Worm (Caenorhabditis elegans) whole organism, L2 larva: ENCODE measurements around the gene R08A2.9.

Experiments
- C34F6.9 ChIP-seq: fragments of 150-350 bp; optimal IDR thresholded peaks from 2 replicates; lab custom pipeline; 2014; ENCODE audit warnings: missing biosample characterization, missing genetic modification characterization
- F13H6.1 ChIP-seq: sonication (generic microtip); optimal IDR thresholded peaks from 2 replicates; lab custom pipeline; 2016; ENCODE audit warnings: missing genetic modification characterization, missing compliant biosample characterization
- R02D3.7 ChIP-seq: fragments of 150-350 bp; optimal IDR thresholded peaks from 2 replicates; lab custom pipeline; 2014; ENCODE audit warnings: missing biosample characterization, missing genetic modification characterization
- ZK546.5 ChIP-seq: sonication (generic microtip); optimal IDR thresholded peaks from 2 replicates; lab custom pipeline; 2017; ENCODE audit warnings: missing biosample characterization, missing genetic modification characterization
- alr-1 ChIP-seq: fragments of 150-350 bp; optimal IDR thresholded peaks from 2 replicates; lab custom pipeline; 2014; ENCODE audit warnings: missing biosample characterization, missing genetic modification characterization
- aly-2 ChIP-seq: fragments of 150-350 bp; optimal IDR thresholded peaks from 2 replicates; lab custom pipeline; 2014; ENCODE audit warnings: missing biosample characterization, missing genetic modification characterization
- ama-1 ChIP-seq: fragments of 150-350 bp; optimal IDR thresholded peaks from 2 replicates; lab custom pipeline; 2018; ENCODE audit warnings: inconsistent platforms
- blmp-1 ChIP-seq: sonication (generic microtip); optimal IDR thresholded peaks from 2 replicates; lab custom pipeline; 2017; ENCODE audit warnings: missing genetic modification characterization, mild to moderate bottlenecking, missing compliant biosample characterization, antibody characterized with exemption, moderate library complexity; ENCODE audit not compliant: insufficient read depth
- ceh-82 ChIP-seq: fragments of 150-350 bp; optimal IDR thresholded peaks from 2 replicates; lab custom pipeline; 2014; ENCODE audit warnings: missing biosample characterization, missing genetic modification characterization
- crh-2 ChIP-seq: sonication (generic microtip); optimal IDR thresholded peaks from 2 replicates; lab custom pipeline; 2017; ENCODE audit warnings: missing biosample characterization, missing genetic modification characterization
- dmd-4 ChIP-seq: sonication (generic microtip); optimal IDR thresholded peaks from 2 replicates; lab custom pipeline; 2017; ENCODE audit warnings: missing biosample characterization, missing genetic modification characterization
- egl-27 ChIP-seq: sonication (generic microtip); optimal IDR thresholded peaks from 3 replicates; lab custom pipeline; 2017; ENCODE audit warnings: missing biosample characterization, missing genetic modification reagents, missing genetic modification characterization
- elt-1 ChIP-seq: fragments of 150-350 bp; optimal IDR thresholded peaks from 2 replicates; lab custom pipeline; 2014; ENCODE audit warnings: missing biosample characterization, missing genetic modification characterization
- elt-3 ChIP-seq: sonication (generic microtip); optimal IDR thresholded peaks from 2 replicates; lab custom pipeline; 2017; ENCODE audit warnings: missing biosample characterization, missing genetic modification characterization
- gmeb-1 ChIP-seq: fragments of 150-350 bp; optimal IDR thresholded peaks from 2 replicates; lab custom pipeline; 2014; ENCODE audit warnings: missing biosample characterization, missing genetic modification characterization
- lin-11 ChIP-seq: fragments of 150-350 bp; sonication (generic microtip); optimal IDR thresholded peaks from 2 replicates; lab custom pipeline; 2014; ENCODE audit warnings: missing biosample characterization, missing genetic modification characterization, inconsistent platforms, mixed read lengths
- lin-13 ChIP-seq: fragments of 150-350 bp; optimal IDR thresholded peaks from 2 replicates; lab custom pipeline; 2014; ENCODE audit warnings: missing biosample characterization, missing genetic modification reagents, missing genetic modification characterization
- lin-39 ChIP-seq: fragments of 150-350 bp; optimal IDR thresholded peaks from 2 replicates; lab custom pipeline; 2014; ENCODE audit warnings: missing biosample characterization, missing genetic modification reagents, missing genetic modification characterization
- lsy-2 ChIP-seq, 2 experiments: fragments of 150-350 bp in 1 of 2; sonication (generic microtip) in 1 of 2; optimal IDR thresholded peaks; 2 replicates each; lab custom pipeline; 2014 to 2017; ENCODE audit warnings: missing biosample characterization in 2 of 2, missing genetic modification characterization in 2 of 2
- mab-5 ChIP-seq: fragments of 150-350 bp; optimal IDR thresholded peaks from 2 replicates; lab custom pipeline; 2014; ENCODE audit warnings: missing biosample characterization, missing genetic modification characterization
- mbf-1 ChIP-seq: sonication (generic microtip); optimal IDR thresholded peaks from 2 replicates; lab custom pipeline; 2017; ENCODE audit warnings: missing biosample characterization, missing genetic modification characterization
- mdl-1 ChIP-seq, 2 experiments: fragments of 150-350 bp in 1 of 2; sonication (generic microtip) in 1 of 2; optimal IDR thresholded peaks; 2 replicates each; lab custom pipeline; 2017; ENCODE audit warnings: missing biosample characterization in 2 of 2, missing genetic modification characterization in 2 of 2
- nhr-10 ChIP-seq: sonication (generic microtip); optimal IDR thresholded peaks from 2 replicates; lab custom pipeline; 2017; ENCODE audit warnings: missing biosample characterization, missing genetic modification characterization
- nhr-11 ChIP-seq: fragments of 150-350 bp; optimal IDR thresholded peaks from 2 replicates; lab custom pipeline; 2014; ENCODE audit warnings: missing biosample characterization, missing genetic modification characterization
- nhr-21 ChIP-seq: fragments of 150-350 bp; optimal IDR thresholded peaks from 2 replicates; lab custom pipeline; 2014; ENCODE audit warnings: missing biosample characterization, missing genetic modification characterization
- nhr-23 ChIP-seq: fragments of 150-350 bp; optimal IDR thresholded peaks from 2 replicates; lab custom pipeline; 2014; ENCODE audit warnings: missing biosample characterization, missing genetic modification reagents, missing genetic modification characterization
- nhr-237 ChIP-seq: fragments of 150-350 bp; optimal IDR thresholded peaks from 2 replicates; lab custom pipeline; 2014; ENCODE audit warnings: missing biosample characterization, missing genetic modification characterization
- nhr-25 ChIP-seq: fragments of 150-350 bp; sonication (generic microtip); optimal IDR thresholded peaks from 3 replicates; lab custom pipeline; 2014; ENCODE audit warnings: missing biosample characterization, missing genetic modification characterization
- nhr-6 ChIP-seq: fragments of 150-350 bp; optimal IDR thresholded peaks from 2 replicates; lab custom pipeline; 2014; ENCODE audit warnings: missing biosample characterization, missing genetic modification characterization
- nhr-77 ChIP-seq: fragments of 150-350 bp; optimal IDR thresholded peaks from 2 replicates; lab custom pipeline; 2014; ENCODE audit warnings: missing biosample characterization, missing genetic modification characterization
- peb-1 ChIP-seq: fragments of 150-350 bp; optimal IDR thresholded peaks from 2 replicates; lab custom pipeline; 2014; ENCODE audit warnings: missing biosample characterization, missing genetic modification characterization
- sem-4 ChIP-seq: fragments of 150-350 bp; optimal IDR thresholded peaks from 2 replicates; lab custom pipeline; 2014; ENCODE audit warnings: missing biosample characterization, missing genetic modification reagents, missing genetic modification characterization
- skn-1 ChIP-seq: sonication (generic microtip); optimal IDR thresholded peaks from 2 replicates; lab custom pipeline; 2017; ENCODE audit warnings: missing biosample characterization, missing genetic modification characterization
- sma-3 ChIP-seq: sonication (generic microtip); optimal IDR thresholded peaks from 2 replicates; lab custom pipeline; 2016; ENCODE audit warnings: missing genetic modification reagents, missing genetic modification characterization, missing compliant biosample characterization
- snpc-4 ChIP-seq: fragments of 150-350 bp; optimal IDR thresholded peaks from 2 replicates; lab custom pipeline; 2014; ENCODE audit warnings: missing biosample characterization, missing genetic modification characterization
- unc-39 ChIP-seq: fragments of 150-350 bp; optimal IDR thresholded peaks from 2 replicates; lab custom pipeline; 2014; ENCODE audit warnings: missing biosample characterization, missing genetic modification characterization
- unc-55 ChIP-seq: fragments of 150-350 bp; sonication (generic microtip); optimal IDR thresholded peaks from 3 replicates; lab custom pipeline; 2014; ENCODE audit warnings: missing biosample characterization, missing genetic modification reagents, missing genetic modification characterization
- unc-62 ChIP-seq: fragments of 150-350 bp; optimal IDR thresholded peaks from 2 replicates; lab custom pipeline; 2014; ENCODE audit warnings: missing biosample characterization, missing genetic modification reagents, missing genetic modification characterization
- zag-1 ChIP-seq: fragments of 150-350 bp; optimal IDR thresholded peaks from 2 replicates; lab custom pipeline; 2014; ENCODE audit warnings: missing biosample characterization, missing genetic modification characterization
- ztf-1 ChIP-seq: fragments of 200-800 bp; sonication (Bioruptor generic); conservative IDR thresholded peaks from 2 replicates; pipeline ENCODE4 v1.3.6; 2022; ENCODE audit warnings: missing genetic modification characterization, missing compliant biosample characterization
- ztf-11 ChIP-seq: sonication (generic microtip); optimal IDR thresholded peaks from 2 replicates; lab custom pipeline; 2017; ENCODE audit warnings: missing biosample characterization, missing genetic modification characterization
- ztf-4 ChIP-seq: fragments of 150-350 bp; optimal IDR thresholded peaks from 2 replicates; lab custom pipeline; 2014; ENCODE audit warnings: missing biosample characterization, missing genetic modification characterization

R08A2.9 gene

DNA sequence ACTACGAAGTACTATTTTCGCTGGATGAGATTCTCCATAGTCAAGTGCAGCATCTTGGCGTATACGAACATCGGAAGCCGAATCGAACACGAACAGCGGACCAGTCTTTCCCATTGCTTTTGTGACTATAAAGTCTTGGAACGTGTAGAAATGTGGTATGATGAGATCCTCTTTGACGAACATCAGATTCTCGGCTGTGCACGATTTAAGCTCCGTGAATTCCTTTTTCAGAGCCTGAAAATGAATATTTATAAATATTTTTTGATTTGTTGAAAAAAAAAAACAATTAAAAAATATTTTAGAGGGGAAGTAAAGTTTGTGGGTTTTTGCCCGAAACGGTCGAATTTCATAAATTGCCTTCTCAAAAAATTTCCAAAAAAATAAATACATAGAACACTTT is 24.1 kb upstream of the R08A2.9 start:
- TF ChIP-seq blmp-1, result no peak
- no peak for TF ChIP-seq nhr-6 (tag; lab: Kevin White, UChicago)
- no peak for TF ChIP-seq peb-1 (tag; lab: Kevin White, UChicago)
- TF ChIP-seq nhr-21 (tag; lab: Kevin White, UChicago), result no peak
- TF ChIP-seq nhr-237, result no peak
- TF ChIP-seq crh-2, result no peak
- no peak for TF ChIP-seq C34F6.9 (tag; lab: Kevin White, UChicago)
- no peak for TF ChIP-seq unc-55
- no peak for TF ChIP-seq R02D3.7 (tag; lab: Kevin White, UChicago)
- TF ChIP-seq sma-3 (GFP tag; lab: Kevin White, UChicago), result no peak
- no peak for TF ChIP-seq elt-1
- no peak for TF ChIP-seq unc-62
- no peak for TF ChIP-seq ztf-11 (tag; lab: Kevin White, UChicago)
- no peak for TF ChIP-seq mab-5
- TF ChIP-seq snpc-4 (tag; lab: Kevin White, UChicago), result no peak
- TF ChIP-seq ceh-82 (tag; lab: Kevin White, UChicago), result no peak
- no peak for TF ChIP-seq nhr-10 (tag; lab: Kevin White, UChicago)
- no peak for TF ChIP-seq egl-27 (tag; lab: Kevin White, UChicago)
- TF ChIP-seq gmeb-1 (tag; lab: Kevin White, UChicago), result no peak

DNA sequence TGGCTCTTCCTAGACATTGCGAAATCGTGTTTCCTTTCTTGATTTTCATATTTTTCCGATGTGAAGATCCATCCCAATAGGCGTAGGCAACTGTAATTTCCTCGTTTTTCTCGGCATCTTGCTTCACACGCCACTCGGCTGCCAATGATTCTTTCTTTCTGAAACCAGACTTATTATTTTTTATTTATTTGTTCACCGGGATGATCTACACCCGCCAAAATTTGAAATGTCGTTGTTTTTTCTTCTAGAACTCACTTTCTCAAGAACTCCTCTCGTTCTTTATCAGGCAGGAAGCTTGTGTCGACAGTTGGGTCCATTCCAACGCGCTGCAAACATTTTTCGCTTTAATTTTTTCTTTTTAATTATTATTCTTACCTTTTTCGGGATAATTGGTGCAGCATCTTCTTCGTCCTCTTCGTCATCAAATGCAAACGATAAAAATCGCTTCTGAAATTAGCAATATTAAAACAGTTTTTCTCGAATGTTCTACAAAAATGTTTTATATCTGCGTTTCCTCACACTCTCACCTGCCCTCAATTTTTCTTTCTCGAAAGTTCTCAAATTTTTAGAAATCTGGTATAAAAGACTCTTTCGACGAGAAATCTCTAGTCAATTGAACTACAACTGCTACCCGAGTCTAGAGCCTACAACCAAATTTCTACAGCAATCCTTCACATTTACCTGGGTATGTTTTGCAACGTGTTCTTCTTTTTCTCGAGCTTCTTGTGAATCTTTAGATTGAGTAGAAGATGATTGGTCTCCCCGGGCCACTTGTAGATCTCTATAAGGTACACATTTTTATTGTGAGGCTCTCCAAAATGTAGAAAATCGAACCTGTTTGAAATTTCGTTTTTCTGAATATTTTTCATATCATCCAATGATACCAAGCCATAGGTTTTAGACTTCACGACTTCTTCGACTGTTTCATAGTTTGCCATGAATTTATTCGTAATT is 23.4 kb upstream of the R08A2.9 start, which contains the start of gene hsp-90:
Gene hsp-90 (plus strand): TSS at position 560 of the 954 bp plus-strand sequence.
- no peak for TF ChIP-seq peb-1 (tag; lab: Kevin White, UChicago)
- TF ChIP-seq lin-11 (tag; lab: Kevin White, UChicago), result no peak
- no peak for TF ChIP-seq dmd-4 (tag; lab: Kevin White, UChicago)
- no peak for TF ChIP-seq egl-27 (tag; lab: Kevin White, UChicago)
- no peak for TF ChIP-seq F13H6.1 (tag; lab: Kevin White, UChicago)
- no peak for TF ChIP-seq blmp-1
- no peak for TF ChIP-seq lin-13 (GFP tag; lab: Kevin White, UChicago)
- TF ChIP-seq ztf-11 (tag; lab: Kevin White, UChicago), result no peak
- TF ChIP-seq alr-1 (tag; lab: Kevin White, UChicago), result no peak
- peak; percentile 84 for TF ChIP-seq ama-1 (lab: Kevin White, UChicago)
- TF ChIP-seq unc-39 (tag; lab: Kevin White, UChicago), result no peak
- TF ChIP-seq skn-1 (tag; lab: Kevin White, UChicago), result no peak
- TF ChIP-seq nhr-237, result no peak
- TF ChIP-seq C34F6.9 (tag; lab: Kevin White, UChicago), result peak; percentile 55
- TF ChIP-seq, all 48 proteins: peak for 2

DNA sequence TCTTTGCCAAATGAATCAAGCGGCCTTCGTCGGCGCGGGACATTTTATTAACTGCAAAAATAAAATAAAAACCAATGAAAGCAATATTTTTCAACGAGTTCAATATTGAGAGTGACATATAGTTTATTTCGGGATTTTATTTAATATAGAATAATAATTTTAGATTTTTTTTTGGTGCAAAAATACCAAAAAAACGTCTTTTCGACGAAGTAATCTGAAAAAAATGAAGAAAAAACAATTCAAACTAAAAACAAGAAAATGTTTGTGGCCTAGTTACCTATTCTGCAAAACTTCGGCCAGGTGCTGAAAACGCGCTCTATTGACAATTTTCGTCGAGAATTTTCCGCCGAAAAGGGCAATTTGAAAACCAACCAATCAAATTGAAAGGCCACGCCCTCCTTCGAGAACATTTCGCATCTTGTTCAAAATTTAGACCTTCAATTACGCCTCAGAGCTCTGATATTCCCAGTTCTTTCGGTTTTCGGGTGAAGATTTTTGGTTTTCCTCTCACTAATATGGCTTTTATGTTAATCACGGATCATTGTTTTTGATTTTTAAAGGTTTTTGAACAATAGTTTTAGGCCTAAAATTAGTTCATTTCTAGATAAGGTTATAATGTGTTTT is 22.5 kb upstream of the R08A2.9 start, which contains the start of gene C47E8.4:
Gene C47E8.4 (minus strand): TSS at position 51 of the 624 bp plus-strand sequence.
- peak; percentile 92 for TF ChIP-seq nhr-10 (tag; lab: Kevin White, UChicago)
- peak; percentile 98 for TF ChIP-seq nhr-21 (tag; lab: Kevin White, UChicago)
- peak; percentile 98 for TF ChIP-seq nhr-25 (tag; lab: Kevin White, UChicago)
- TF ChIP-seq nhr-77 (tag; lab: Kevin White, UChicago), result peak; percentile 83
- TF ChIP-seq elt-3, result no peak
- TF ChIP-seq nhr-11 (tag; lab: Kevin White, UChicago), result no peak
- TF ChIP-seq blmp-1, result peak; percentile 89
- peak; percentile 68 for TF ChIP-seq lin-39
- no peak for TF ChIP-seq elt-1
- TF ChIP-seq crh-2, result peak; percentile 98
- no peak for TF ChIP-seq peb-1 (tag; lab: Kevin White, UChicago)
- TF ChIP-seq alr-1 (tag; lab: Kevin White, UChicago), result no peak
- TF ChIP-seq ztf-1 (GFP tag; lab: Robert Waterston, UW), result peak; percentile 91; the same call in 1 of the 2 replicates
- TF ChIP-seq F13H6.1 (tag; lab: Kevin White, UChicago), result peak; percentile 98
- peak; percentile 98 for TF ChIP-seq sem-4
- TF ChIP-seq mbf-1 (tag; lab: Kevin White, UChicago), result peak; percentile 54
- TF ChIP-seq nhr-23 (tag; lab: Kevin White, UChicago), result no peak
- peak; percentile 81 for TF ChIP-seq R02D3.7 (tag; lab: Kevin White, UChicago)
- peak; percentile 65 for TF ChIP-seq dmd-4 (tag; lab: Kevin White, UChicago)
- TF ChIP-seq ztf-11 (tag; lab: Kevin White, UChicago), result peak; percentile 68
- peak; percentile 98 for TF ChIP-seq ztf-4
- peak; percentile 97 for TF ChIP-seq mab-5
- TF ChIP-seq aly-2, result no peak
- peak; percentile 95 for TF ChIP-seq gmeb-1 (tag; lab: Kevin White, UChicago)
- TF ChIP-seq unc-62, result peak; percentile 83
- TF ChIP-seq ceh-82 (tag; lab: Kevin White, UChicago), result peak; percentile 61
- TF ChIP-seq skn-1 (tag; lab: Kevin White, UChicago), result peak; percentile 93
- TF ChIP-seq snpc-4 (tag; lab: Kevin White, UChicago), result peak; percentile 90
- peak; percentile 70 for TF ChIP-seq ZK546.5
- peak; percentile 97 to 98 for TF ChIP-seq lsy-2 (tag; optimal IDR thresholded peaks at IDR 0.05; lab: Kevin White, UChicago)
- TF ChIP-seq egl-27 (tag; lab: Kevin White, UChicago), result peak; percentile 95
- TF ChIP-seq C34F6.9 (tag; lab: Kevin White, UChicago), result peak; percentile 99
- peak; percentile 97 for TF ChIP-seq lin-13 (GFP tag; lab: Kevin White, UChicago)
- peak; percentile 93 for TF ChIP-seq zag-1 (tag; lab: Kevin White, UChicago)
- TF ChIP-seq ama-1 (lab: Kevin White, UChicago), result peak; percentile 93
- no peak for TF ChIP-seq nhr-6 (tag; lab: Kevin White, UChicago)
- TF ChIP-seq mdl-1 (tag; optimal IDR thresholded peaks at IDR 0.05; lab: Kevin White, UChicago), result peak; percentile 11 to 74
